Worm (Caenorhabditis elegans) whole organism, early embryonic: ENCODE data around the gene adh-5.

Experiments
- F13C5.2 ChIP-seq: sonication (generic microtip); optimal IDR thresholded peaks from 2 replicates; lab custom pipeline; 2017; ENCODE audit warnings: mild to moderate bottlenecking, missing genetic modification characterization, inconsistent platforms, missing compliant biosample characterization
- aly-1 ChIP-seq: sonication (generic microtip); optimal IDR thresholded peaks from 2 replicates; lab custom pipeline; 2016; ENCODE audit warnings: missing genetic modification characterization, missing compliant biosample characterization
- ama-1 ChIP-seq: fragments of 150-350 bp; optimal IDR thresholded peaks from 2 replicates; lab custom pipeline; 2014
- ceh-36 ChIP-seq: sonication (generic microtip); optimal IDR thresholded peaks from 2 replicates; lab custom pipeline; 2016; ENCODE audit warnings: missing genetic modification characterization, inconsistent platforms, missing compliant biosample characterization
- ets-7 ChIP-seq: sonication (generic microtip); optimal IDR thresholded peaks from 2 replicates; lab custom pipeline; 2016; ENCODE audit warnings: missing genotype, missing genetic modification characterization, missing compliant biosample characterization
- flt-1 ChIP-seq: fragments of 200-800 bp; sonication (Bioruptor generic); IDR thresholded peaks from 2 replicates; pipeline ENCODE4 v1.3.6; 2022; ENCODE audit warnings: missing genetic modification characterization, missing compliant biosample characterization
- hmbx-1 ChIP-seq: sonication (generic microtip); optimal IDR thresholded peaks from 2 replicates; lab custom pipeline; 2016; ENCODE audit warnings: mild to moderate bottlenecking, missing genetic modification characterization, missing compliant biosample characterization
- hmg-4 ChIP-seq: fragments of 200-800 bp; sonication (Bioruptor generic); optimal IDR thresholded peaks from 2 replicates; lab custom pipeline; 2018; ENCODE audit warnings: mild to moderate bottlenecking, missing genetic modification characterization, missing compliant biosample characterization
- pes-1 ChIP-seq: fragments of 200-800 bp; sonication (Bioruptor generic); IDR thresholded peaks from 2 replicates; pipeline ENCODE4 v1.3.6; 2022; ENCODE audit warnings: missing genetic modification reagents, missing genetic modification characterization, missing compliant biosample characterization
- tbx-11 ChIP-seq: fragments of 200-800 bp; sonication (Bioruptor generic); IDR thresholded peaks from 2 replicates; pipeline ENCODE4 v1.3.6; 2022; ENCODE audit warnings: missing genetic modification characterization, missing compliant biosample characterization

DNA sequence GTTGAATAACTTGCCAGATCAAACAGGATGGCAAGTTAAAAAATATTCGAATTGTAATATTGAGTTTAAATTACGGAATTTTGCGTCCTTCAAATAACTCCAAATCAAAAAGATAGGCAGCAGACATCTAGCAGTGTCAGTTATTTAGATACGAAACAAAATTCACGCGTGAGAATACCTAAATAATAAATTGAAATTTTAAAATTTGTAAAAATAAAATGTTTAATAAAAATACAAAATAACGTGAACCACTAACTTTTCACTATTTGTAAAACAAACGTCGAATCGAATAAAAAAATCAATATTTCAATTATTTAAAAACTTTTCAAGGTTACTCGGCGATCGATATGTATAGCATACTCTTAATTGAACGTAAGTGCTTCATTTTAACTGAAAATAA, 35.6 kb upstream of the adh-5 start, which contains the start of gene T02B11.9:
- TF ChIP-seq F13C5.2 (tag; lab: Kevin White, UChicago) (no peak), ama-1 (lab: Kevin White, UChicago) (no peak), hmg-4 (GFP tag; lab: Kevin White, UChicago) (no peak), ceh-36 (no peak), tbx-11 (GFP tag; lab: Robert Waterston, UW) (no peak), flt-1 (GFP tag; lab: Robert Waterston, UW) (no peak), ets-7 (tag; lab: Kevin White, UChicago) (no peak), aly-1 (tag; lab: Kevin White, UChicago) (no peak), pes-1 (GFP tag; lab: Robert Waterston, UW) (no peak), hmbx-1 (tag; lab: Kevin White, UChicago) (no peak)
